Worm (Caenorhabditis elegans) whole organism, mixed stage, embryonic: ENCODE data around the gene F36D4.5.

ENCODE experiments used
- elt-1 ChIP-seq: sonication (generic microtip); optimal IDR thresholded peaks from 2 replicates; lab custom pipeline; 2017; ENCODE audit warnings: missing genetic modification characterization, mild to moderate bottlenecking, missing compliant biosample characterization, antibody characterized with exemption, moderate library complexity, borderline replicate concordance; ENCODE audit not compliant: insufficient read depth
- flh-1 ChIP-seq: fragments of 200-800 bp; sonication (Bioruptor generic); optimal IDR thresholded peaks from 2 replicates; lab custom pipeline; 2018; ENCODE audit warnings: mild to moderate bottlenecking, missing genetic modification characterization, moderate library complexity, missing compliant biosample characterization
- snpc-4 ChIP-seq: fragments of 150-350 bp; optimal IDR thresholded peaks from 2 replicates; lab custom pipeline; 2014; ENCODE audit warnings: missing biosample characterization, missing genetic modification characterization
- tbx-8 ChIP-seq: fragments of 200-800 bp; sonication (Bioruptor generic); optimal IDR thresholded peaks from 2 replicates; lab custom pipeline; 2018; ENCODE audit warnings: mild to moderate bottlenecking, missing genetic modification characterization, moderate library complexity, missing compliant biosample characterization

DNA sequence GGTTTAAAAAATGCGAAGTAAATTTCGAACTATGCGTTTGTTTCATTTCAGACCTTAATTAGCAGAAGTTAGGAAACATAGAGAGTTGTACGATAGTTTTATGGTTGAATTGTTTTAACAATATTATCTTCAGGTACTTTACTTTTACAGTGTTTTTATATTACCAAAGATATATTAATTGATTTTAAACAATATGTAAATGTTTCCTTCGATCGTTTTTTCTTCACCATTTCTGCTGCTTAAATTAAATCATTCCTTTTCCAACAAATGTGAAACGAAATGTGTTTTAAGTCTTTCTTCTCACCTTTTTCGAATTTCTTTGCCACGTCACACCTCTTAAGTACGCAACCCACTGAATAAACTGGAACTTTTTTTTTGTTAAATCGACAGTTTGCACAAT lies 27.7 kb upstream of the F36D4.5 start:
- no peak for TF ChIP-seq tbx-8 (GFP tag; lab: Kevin White, UChicago)
- no peak for TF ChIP-seq snpc-4
- no peak for TF ChIP-seq flh-1 (GFP tag; lab: Kevin White, UChicago)
- TF ChIP-seq elt-1 = no peak
